Worm (Caenorhabditis elegans): ENCODE results near the gene irld-62.

DNA sequence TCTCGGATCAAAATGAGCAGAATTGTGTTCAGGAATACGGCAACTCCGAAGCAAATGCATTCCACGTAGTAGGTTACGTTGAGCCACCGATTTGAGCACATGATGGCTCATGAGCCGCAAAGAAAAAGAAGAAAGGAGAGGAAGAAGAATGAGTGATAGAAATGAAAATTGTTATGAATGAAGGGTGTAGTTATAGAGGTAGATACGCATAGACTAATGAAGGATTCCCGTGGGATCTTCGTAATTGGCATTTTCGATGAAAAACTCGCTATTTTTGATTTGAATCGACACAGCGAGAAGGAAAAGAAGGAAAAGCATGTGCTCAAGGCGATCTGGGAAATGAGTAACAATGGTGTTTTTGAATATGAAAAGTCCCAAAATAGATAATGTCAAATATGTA, 17.0 kb upstream of the irld-62 start, which contains the start of gene str-96:
- TF ChIP-seq ceh-82 (tag; optimal IDR thresholded peaks at IDR 0.05) (no peak), ZK546.5 (tag; optimal IDR thresholded peaks at IDR 0.05) (no peak), mab-5 (tag; optimal IDR thresholded peaks at IDR 0.05) (no peak), F13H6.1 (tag; optimal IDR thresholded peaks at IDR 0.05) (no peak), nhr-25 (tag; optimal IDR thresholded peaks at IDR 0.05) (no peak), crh-2 (tag; optimal IDR thresholded peaks at IDR 0.05) (no peak), aly-2 (tag; optimal IDR thresholded peaks at IDR 0.05) (no peak), ama-1 (optimal IDR thresholded peaks at IDR 0.05) (no peak), Y55F3AM.14 (GFP tag; optimal IDR thresholded peaks at IDR 0.05) (no peak), R02D3.7 (tag; optimal IDR thresholded peaks at IDR 0.05) (no peak), ztf-11 (tag; optimal IDR thresholded peaks at IDR 0.05) (no peak), snpc-4 (tag; optimal IDR thresholded peaks at IDR 0.05) (no peak), nhr-77 (tag; optimal IDR thresholded peaks at IDR 0.05) (no peak), elt-3 (tag; optimal IDR thresholded peaks at IDR 0.05) (no peak)
